Worm (Caenorhabditis elegans): ENCODE measurements around the gene Y97E10B.1.

Y97E10B.1 gene

ce11 chrV:7978798-7979197, 35.1 kb downstream of the Y97E10B.1 start (continued):
- TF ChIP-seq mep-1 (tag; optimal IDR thresholded peaks at IDR 0.05): peak; percentile 64

- TF ChIP-seq unc-62 (GFP tag; optimal IDR thresholded peaks at IDR 0.05 in 1 of 2): peak in 1 of 2 experiments; percentile 71
- TF ChIP-seq unc-62 (tag; optimal IDR thresholded peaks at IDR 0.05): no peak
- TF ChIP-seq ama-1 (optimal IDR thresholded peaks at IDR 0.05): no peak
- peak; percentile 26 for TF ChIP-seq fkh-10 (GFP tag; optimal IDR thresholded peaks at IDR 0.05)
- no peak for TF ChIP-seq D1046.2 (GFP tag; IDR thresholded peaks at IDR 0.05)
- no peak for TF ChIP-seq madf-9 (GFP tag; conservative IDR thresholded peaks at IDR 0.05)
- TF ChIP-seq lin-39 (tag; optimal IDR thresholded peaks at IDR 0.05): no peak
- TF ChIP-seq egl-27 (tag; optimal IDR thresholded peaks at IDR 0.05): no peak
- no peak for TF ChIP-seq ztf-11 (tag; optimal IDR thresholded peaks at IDR 0.05)
- no peak for TF ChIP-seq vab-7 (GFP tag; IDR thresholded peaks at IDR 0.05)
- TF ChIP-seq madf-5 (GFP tag; IDR thresholded peaks at IDR 0.05): no peak
- TF ChIP-seq sdz-12 (GFP tag; optimal IDR thresholded peaks at IDR 0.05): no peak
- no peak for TF ChIP-seq zip-11 (GFP tag; IDR thresholded peaks at IDR 0.05)
- no peak for TF ChIP-seq fos-1 (tag; optimal IDR thresholded peaks at IDR 0.05)
- TF ChIP-seq nhr-28 (tag; optimal IDR thresholded peaks at IDR 0.05): no peak
- TF ChIP-seq arid-1 (GFP tag; conservative IDR thresholded peaks at IDR 0.05): no peak
- TF ChIP-seq ZK546.5 (tag; optimal IDR thresholded peaks at IDR 0.05): no peak
- no peak for TF ChIP-seq nhr-25 (tag; optimal IDR thresholded peaks at IDR 0.05; ENCODE audit: borderline replicate concordance, insufficient read depth)
- TF ChIP-seq ces-1 (GFP tag; optimal IDR thresholded peaks at IDR 0.05): no peak
- peak; percentile 2 for TF ChIP-seq dpl-1 (GFP tag; optimal IDR thresholded peaks at IDR 0.05)
- no peak for TF ChIP-seq cey-2 (tag; optimal IDR thresholded peaks at IDR 0.05; ENCODE audit: borderline replicate concordance, insufficient read depth)
- no peak for TF ChIP-seq Y5F2A.4 (GFP tag; optimal IDR thresholded peaks at IDR 0.05)
- TF ChIP-seq zfp-3 (GFP tag; conservative IDR thresholded peaks at IDR 0.05): no peak
- no peak for TF ChIP-seq skn-1 (tag; optimal IDR thresholded peaks at IDR 0.05)
- TF ChIP-seq lin-38 (GFP tag; IDR thresholded peaks at IDR 0.05): no peak
- TF ChIP-seq gei-8 (GFP tag; optimal IDR thresholded peaks at IDR 0.05): no peak
- no peak for TF ChIP-seq egl-43 (GFP tag; IDR thresholded peaks at IDR 0.05)
- no peak for TF ChIP-seq daf-19 (GFP tag; conservative IDR thresholded peaks at IDR 0.05)
- no peak for TF ChIP-seq jun-1 (tag; optimal IDR thresholded peaks at IDR 0.05)
- no peak for TF ChIP-seq spr-3 (GFP tag; optimal IDR thresholded peaks at IDR 0.05)
- no peak for TF ChIP-seq tag-97 (GFP tag; IDR thresholded peaks at IDR 0.05)
- no peak for TF ChIP-seq Y48G9A.11 (GFP tag; IDR thresholded peaks at IDR 0.05)
- peak; percentile 37; the same call in 1 of the 2 replicates for TF ChIP-seq ctbp-1 (GFP tag; IDR thresholded peaks at IDR 0.05)
- TF ChIP-seq Y75B8A.6 (GFP tag; IDR thresholded peaks at IDR 0.05): no peak
- no peak for TF ChIP-seq daf-8 (GFP tag; IDR thresholded peaks at IDR 0.05)
- TF ChIP-seq mdt-29 (GFP tag; IDR thresholded peaks at IDR 0.05): no peak
- no peak for TF ChIP-seq T20F7.1 (GFP tag; optimal IDR thresholded peaks at IDR 0.05)
- TF ChIP-seq F37D6.2 (tag; optimal IDR thresholded peaks at IDR 0.05): peak; percentile 6
- no peak for TF ChIP-seq unc-130 (GFP tag; optimal IDR thresholded peaks at IDR 0.05)
- no peak for TF ChIP-seq mxl-3 (GFP tag; optimal IDR thresholded peaks at IDR 0.05)
- 0 out of 2 replicates have a peak, but pooled peaks have one; percentile 50 for TF ChIP-seq ceh-20 (GFP tag; IDR thresholded peaks at IDR 0.05)
- no peak for TF ChIP-seq dve-1 (tag; optimal IDR thresholded peaks at IDR 0.05; ENCODE audit: insufficient read depth)
- TF ChIP-seq lir-3 (tag; optimal IDR thresholded peaks at IDR 0.05): no peak
- peak; percentile 97 for TF ChIP-seq aha-1 (tag)
- peak; percentile 59 for TF ChIP-seq mep-1 (tag; optimal IDR thresholded peaks at IDR 0.05)
- TF ChIP-seq dmd-8 (GFP tag; IDR thresholded peaks at IDR 0.05): no peak
- no peak for TF ChIP-seq lin-15B (tag; optimal IDR thresholded peaks at IDR 0.05)
- TF ChIP-seq zip-2 (tag; optimal IDR thresholded peaks at IDR 0.05): no peak
- TF ChIP-seq lim-7 (GFP tag; IDR thresholded peaks at IDR 0.05): no peak
Observed at ce11 chrV:7980370-7980987, 36.8 kb downstream of the Y97E10B.1 start.

All from whole organism, L4 larva.